Fruit fly (Drosophila melanogaster) whole organism, prepupa: ENCODE data around the gene Mst84B.

Experiments used
- Blimp-1 ChIP-seq: fragments of 200-800 bp; sonication (Bioruptor generic); optimal IDR thresholded peaks from 3 replicates; lab custom pipeline; 2017; ENCODE audit warnings: missing biosample characterization, missing genetic modification characterization, mild to moderate bottlenecking, moderate library complexity, missing genetic modification reagents
- CG10631 ChIP-seq: fragments of 200-800 bp; sonication (Bioruptor generic); optimal IDR thresholded peaks from 2 replicates; lab custom pipeline; 2016; ENCODE audit warnings: missing biosample characterization, missing genetic modification characterization
- CG10669 ChIP-seq: fragments of 200-800 bp; sonication (Bioruptor generic); optimal IDR thresholded peaks from 3 replicates; lab custom pipeline; 2018; ENCODE audit warnings: missing biosample characterization, mild to moderate bottlenecking, missing genetic modification characterization, moderate library complexity
- CG11294 ChIP-seq: fragments of 200-800 bp; sonication (Bioruptor generic); IDR thresholded peaks from 2 replicates; pipeline ENCODE4 v1.3.6; 2022; ENCODE audit warnings: missing biosample characterization, missing genetic modification characterization
- CG11902 ChIP-seq: fragments of 200-800 bp; sonication (Bioruptor generic); optimal IDR thresholded peaks from 3 replicates; lab custom pipeline; 2016; ENCODE audit warnings: missing biosample characterization, missing genetic modification characterization
- CG15336 ChIP-seq: fragments of 200-800 bp; sonication (Bioruptor generic); IDR thresholded peaks from 2 replicates; pipeline ENCODE4 v1.3.6; 2022; ENCODE audit warnings: missing biosample characterization, missing genetic modification characterization
- CG1621 ChIP-seq: fragments of 200-800 bp; sonication (Bioruptor generic); optimal IDR thresholded peaks from 3 replicates; lab custom pipeline; 2018; ENCODE audit warnings: missing biosample characterization, mild to moderate bottlenecking, missing genetic modification characterization
- CG16779 ChIP-seq: fragments of 200-800 bp; sonication (Bioruptor generic); optimal IDR thresholded peaks from 3 replicates; lab custom pipeline; 2017; ENCODE audit warnings: missing biosample characterization, mild to moderate bottlenecking, missing genetic modification characterization
- CG3032 ChIP-seq: fragments of 200-800 bp; optimal IDR thresholded peaks from 2 replicates; lab custom pipeline; 2019; ENCODE audit warnings: missing biosample characterization, mild to moderate bottlenecking, missing genetic modification characterization, moderate library complexity
- CG31627 ChIP-seq: fragments of 200-800 bp; sonication (Bioruptor generic); optimal IDR thresholded peaks from 3 replicates; lab custom pipeline; 2016; ENCODE audit warnings: missing biosample characterization, missing genetic modification characterization
- CG32006 ChIP-seq: fragments of 200-800 bp; sonication (Bioruptor generic); optimal IDR thresholded peaks from 3 replicates; lab custom pipeline; 2017; ENCODE audit warnings: missing biosample characterization, mild to moderate bottlenecking, missing genetic modification characterization
- CG34406 ChIP-seq: fragments of 200-800 bp; sonication (Bioruptor generic); optimal IDR thresholded peaks from 3 replicates; lab custom pipeline; 2016; ENCODE audit warnings: missing biosample characterization, missing genetic modification characterization
- CG3919 ChIP-seq: fragments of 200-800 bp; sonication (Bioruptor generic); optimal IDR thresholded peaks from 3 replicates; lab custom pipeline; 2016; ENCODE audit warnings: missing biosample characterization, missing genetic modification characterization
- CG4318 ChIP-seq: fragments of 200-800 bp; sonication (Bioruptor generic); optimal IDR thresholded peaks from 3 replicates; lab custom pipeline; 2017; ENCODE audit warnings: missing biosample characterization, mild to moderate bottlenecking, missing genetic modification characterization
- CG6163 ChIP-seq: fragments of 200-800 bp; sonication (Bioruptor generic); IDR thresholded peaks from 3 replicates; pipeline ENCODE4 v1.3.6; 2022; ENCODE audit warnings: missing biosample characterization, missing genetic modification characterization
- CG6808 ChIP-seq: fragments of 200-800 bp; sonication (Bioruptor generic); optimal IDR thresholded peaks from 3 replicates; lab custom pipeline; 2017; ENCODE audit warnings: missing biosample characterization, missing genetic modification characterization, mild to moderate bottlenecking, moderate library complexity, missing genetic modification reagents
- CG6854 ChIP-seq: fragments of 200-800 bp; sonication (Bioruptor generic); optimal IDR thresholded peaks from 2 replicates; lab custom pipeline; 2017; ENCODE audit warnings: missing biosample characterization, mild to moderate bottlenecking, missing genetic modification characterization
- CG7368 ChIP-seq: fragments of 200-800 bp; sonication (Bioruptor generic); optimal IDR thresholded peaks from 3 replicates; lab custom pipeline; 2016; ENCODE audit warnings: missing biosample characterization, missing genetic modification characterization
- CG8119 ChIP-seq: fragments of 200-800 bp; sonication (Bioruptor generic); IDR thresholded peaks from 3 replicates; pipeline ENCODE4 v1.3.6; 2022; ENCODE audit warnings: missing biosample characterization, missing genetic modification characterization
- CG8319 ChIP-seq: fragments of 200-800 bp; sonication (Bioruptor generic); optimal IDR thresholded peaks from 3 replicates; lab custom pipeline; 2016; ENCODE audit warnings: missing biosample characterization, missing genetic modification characterization
- CG8632 ChIP-seq: fragments of 200-800 bp; sonication (Bioruptor generic); optimal IDR thresholded peaks from 3 replicates; lab custom pipeline; 2016; ENCODE audit warnings: missing biosample characterization, missing genetic modification characterization
- CG9139 ChIP-seq: fragments of 200-800 bp; sonication (Bioruptor generic); optimal IDR thresholded peaks from 3 replicates; lab custom pipeline; 2017; ENCODE audit warnings: missing biosample characterization, mild to moderate bottlenecking, missing genetic modification characterization
- Eip75B ChIP-seq: fragments of 200-800 bp; sonication (Bioruptor generic); optimal IDR thresholded peaks from 3 replicates; lab custom pipeline; 2016; ENCODE audit warnings: missing biosample characterization, missing genetic modification characterization
- Eip93F ChIP-seq: fragments of 200-800 bp; sonication (Bioruptor generic); optimal IDR thresholded peaks from 2 replicates; lab custom pipeline; 2016; ENCODE audit warnings: missing biosample characterization, mild to moderate bottlenecking, missing genetic modification characterization
- Ets96B ChIP-seq: fragments of 200-800 bp; optimal IDR thresholded peaks from 2 replicates; lab custom pipeline; 2019; ENCODE audit warnings: missing biosample characterization, mild to moderate bottlenecking, missing genetic modification characterization, moderate library complexity
- Gug ChIP-seq: fragments of 200-800 bp; sonication (Bioruptor generic); IDR thresholded peaks from 2 replicates; pipeline ENCODE4 v1.3.6; 2022; ENCODE audit warnings: missing biosample characterization, missing genetic modification characterization
- Hr38 ChIP-seq: sonication (Bioruptor generic); optimal IDR thresholded peaks from 2 replicates; lab custom pipeline; 2016; ENCODE audit warnings: missing biosample characterization, missing genetic modification characterization
- Lpt ChIP-seq: fragments of 200-800 bp; sonication (Bioruptor generic); optimal IDR thresholded peaks from 3 replicates; lab custom pipeline; 2016; ENCODE audit warnings: missing biosample characterization, missing genetic modification characterization
- Met ChIP-seq: fragments of 200-800 bp; sonication (Bioruptor generic); optimal IDR thresholded peaks from 3 replicates; lab custom pipeline; 2016; ENCODE audit warnings: missing biosample characterization, missing genetic modification characterization
- OdsH ChIP-seq: fragments of 200-800 bp; sonication (Bioruptor generic); optimal IDR thresholded peaks from 3 replicates; lab custom pipeline; 2016; ENCODE audit warnings: missing biosample characterization, missing genetic modification characterization
- Sox102F ChIP-seq: fragments of 200-800 bp; sonication (Bioruptor generic); optimal IDR thresholded peaks from 2 replicates; lab custom pipeline; 2016; ENCODE audit warnings: missing biosample characterization, mild to moderate bottlenecking, missing genetic modification characterization
- Sox14 ChIP-seq: fragments of 200-800 bp; sonication (Bioruptor generic); optimal IDR thresholded peaks from 3 replicates; lab custom pipeline; 2016; ENCODE audit warnings: missing biosample characterization, missing genetic modification characterization
- Sox15 ChIP-seq: fragments of 200-800 bp; sonication (Bioruptor generic); optimal IDR thresholded peaks from 3 replicates; lab custom pipeline; 2016; ENCODE audit warnings: missing biosample characterization, missing genetic modification characterization
- achi ChIP-seq: fragments of 200-800 bp; sonication (Bioruptor generic); optimal IDR thresholded peaks from 3 replicates; lab custom pipeline; 2016; ENCODE audit warnings: missing biosample characterization, missing genetic modification characterization
- acj6 ChIP-seq: fragments of 200-800 bp; sonication (Bioruptor generic); optimal IDR thresholded peaks from 3 replicates; lab custom pipeline; 2016; ENCODE audit warnings: missing biosample characterization, missing genetic modification characterization
- cyc ChIP-seq: fragments of 200-800 bp; sonication (Bioruptor generic); optimal IDR thresholded peaks from 3 replicates; lab custom pipeline; 2016; ENCODE audit warnings: missing biosample characterization, missing genetic modification characterization
- dac ChIP-seq: fragments of 200-800 bp; sonication (Bioruptor generic); optimal IDR thresholded peaks from 2 replicates; lab custom pipeline; 2017; ENCODE audit warnings: missing biosample characterization, mild to moderate bottlenecking, missing genetic modification characterization
- dsx ChIP-seq: fragments of 200-800 bp; optimal IDR thresholded peaks from 3 replicates; lab custom pipeline; 2019; ENCODE audit warnings: missing biosample characterization, mild to moderate bottlenecking, missing genetic modification characterization, moderate library complexity; ENCODE audit not compliant: poor library complexity, severe bottlenecking
- eg ChIP-seq: fragments of 200-800 bp; sonication (Bioruptor generic); IDR thresholded peaks from 3 replicates; pipeline ENCODE4 v1.3.6; 2022; ENCODE audit warnings: missing biosample characterization, missing genetic modification characterization
- esn ChIP-seq: fragments of 200-800 bp; sonication (Bioruptor generic); optimal IDR thresholded peaks from 2 replicates; lab custom pipeline; 2016; ENCODE audit warnings: missing biosample characterization, mild to moderate bottlenecking, missing genetic modification characterization, moderate library complexity
- fd85E ChIP-seq: fragments of 200-800 bp; sonication (Bioruptor generic); optimal IDR thresholded peaks from 3 replicates; lab custom pipeline; 2016; ENCODE audit warnings: missing biosample characterization, missing genetic modification characterization
- fkh ChIP-seq: fragments of 200-800 bp; sonication (Bioruptor generic); optimal IDR thresholded peaks from 3 replicates; lab custom pipeline; 2017; ENCODE audit warnings: missing biosample characterization, mild to moderate bottlenecking, missing genetic modification characterization, moderate library complexity
- lz ChIP-seq: fragments of 200-800 bp; sonication (Bioruptor generic); optimal IDR thresholded peaks from 3 replicates; lab custom pipeline; 2016; ENCODE audit warnings: missing biosample characterization, missing genetic modification characterization
- net ChIP-seq: fragments of 200-800 bp; sonication (Bioruptor generic); optimal IDR thresholded peaks from 3 replicates; lab custom pipeline; 2016; ENCODE audit warnings: missing biosample characterization, missing genetic modification characterization
- pdm3 ChIP-seq: fragments of 200-800 bp; sonication (Bioruptor generic); optimal IDR thresholded peaks from 3 replicates; lab custom pipeline; 2016; ENCODE audit warnings: missing biosample characterization, missing genetic modification characterization
- spab ChIP-seq: fragments of 200-800 bp; sonication (Bioruptor generic); optimal IDR thresholded peaks from 2 replicates; lab custom pipeline; 2017; ENCODE audit warnings: missing biosample characterization, mild to moderate bottlenecking, missing genetic modification characterization, missing genetic modification reagents
- svp ChIP-seq: fragments of 200-800 bp; sonication (Bioruptor generic); peaks from one replicate; lab custom pipeline; 2016; ENCODE audit warnings: missing biosample characterization, missing genetic modification characterization
- topi ChIP-seq: fragments of 200-800 bp; sonication (Bioruptor generic); optimal IDR thresholded peaks from 3 replicates; lab custom pipeline; 2016; ENCODE audit warnings: missing biosample characterization, missing genetic modification characterization

The Mst84B gene

DNA sequence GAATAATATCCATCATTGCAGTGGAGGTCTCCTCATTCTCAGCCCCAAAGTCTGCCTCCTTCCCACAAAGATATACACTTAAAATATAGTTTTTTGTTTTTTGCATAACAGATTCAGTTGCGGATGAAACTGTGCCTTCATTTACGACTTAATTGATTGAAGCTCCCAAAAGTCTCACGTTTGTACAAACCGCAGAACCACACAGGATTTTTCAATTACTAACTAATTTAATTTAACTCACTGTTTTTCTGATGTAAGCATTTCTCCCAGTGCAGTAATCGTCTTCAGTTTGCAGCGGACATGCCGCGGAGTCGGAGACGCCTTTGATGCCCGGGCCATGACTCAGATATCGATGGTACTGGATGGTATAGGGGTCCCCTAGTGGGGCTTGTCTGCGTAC lies 37.4 kb upstream of the Mst84B start (continued):
- TF ChIP-seq CG16779 (tag; lab: Kevin White, UChicago) (peak; percentile 28), CG6808 (GFP tag; lab: Kevin White, UChicago) (peak; percentile 24), CG11294 (GFP tag; lab: Robert Waterston, UW) (no peak), CG1621 (peak; percentile 87), lz (GFP tag; lab: Kevin White, UChicago) (peak; percentile 82), net (GFP tag; lab: Kevin White, UChicago) (peak; percentile 64), CG8119 (GFP tag; lab: Robert Waterston, UW) (peak; percentile 72), Blimp-1 (GFP tag; lab: Kevin White, UChicago) (no peak), OdsH (GFP tag; lab: Kevin White, UChicago) (peak; percentile 78), eg (GFP tag; lab: Robert Waterston, UW) (no peak), spab (peak; percentile 47), CG31627 (GFP tag; lab: Kevin White, UChicago) (peak; percentile 82), Eip75B (GFP tag; lab: Kevin White, UChicago) (peak; percentile 87), CG6854 (no peak), CG10631 (peak; percentile 92), achi (GFP tag; lab: Kevin White, UChicago) (peak; percentile 84)

DNA sequence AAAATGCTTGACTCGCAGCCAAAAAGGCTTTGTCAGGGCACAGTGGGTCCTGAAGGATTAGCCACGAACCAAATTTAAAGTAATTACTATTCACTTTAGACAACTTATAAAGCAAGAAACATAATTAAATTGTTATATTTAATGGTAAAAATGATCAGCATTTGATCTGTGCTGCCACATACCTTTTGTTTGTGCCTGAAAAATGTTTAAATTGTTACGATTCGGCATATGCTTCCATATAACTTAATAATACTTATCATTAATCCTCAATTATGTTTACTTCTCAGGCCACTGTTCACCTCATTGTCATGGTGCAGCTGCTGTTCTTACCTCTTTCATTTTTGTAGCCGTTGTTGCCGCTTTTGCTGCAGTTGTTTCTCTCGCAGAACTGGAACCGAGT lies 36.7 kb upstream of the Mst84B start:
- TF ChIP-seq pdm3 (GFP tag; lab: Kevin White, UChicago): peak; percentile 32
- peak; percentile 50 for TF ChIP-seq Sox14 (GFP tag; lab: Kevin White, UChicago)
- no peak for TF ChIP-seq CG11902 (GFP tag; lab: Kevin White, UChicago)
- no peak for TF ChIP-seq CG8632 (GFP tag; lab: Kevin White, UChicago)
- TF ChIP-seq CG6808 (GFP tag; lab: Kevin White, UChicago): peak; percentile 62
- TF ChIP-seq Ets96B: peak; percentile 61
- peak; percentile 24 for TF ChIP-seq topi
- no peak for TF ChIP-seq Hr38 (GFP tag; lab: Kevin White, UChicago)
- no peak for TF ChIP-seq CG6854
- TF ChIP-seq CG7368: no peak
- TF ChIP-seq cyc (GFP tag; lab: Kevin White, UChicago): no peak
- TF ChIP-seq dsx (GFP tag; lab: Kevin White, UChicago): peak; percentile 50
- peak; percentile 22 for TF ChIP-seq esn (GFP tag; lab: Kevin White, UChicago)
- TF ChIP-seq CG10669 (GFP tag; lab: Kevin White, UChicago): peak; percentile 60
- peak; percentile 37 for TF ChIP-seq lz (GFP tag; lab: Kevin White, UChicago)
- no peak for TF ChIP-seq dac (GFP tag; lab: Kevin White, UChicago)
- no peak for TF ChIP-seq Eip75B (GFP tag; lab: Kevin White, UChicago)
- no peak for TF ChIP-seq CG6163 (GFP tag; lab: Robert Waterston, UW)
- TF ChIP-seq acj6 (GFP tag; lab: Kevin White, UChicago): peak; percentile 41
- TF ChIP-seq CG15336 (GFP tag; lab: Robert Waterston, UW): no peak
- TF ChIP-seq eg (GFP tag; lab: Robert Waterston, UW): no peak
- TF ChIP-seq CG9139: no peak
- no peak for TF ChIP-seq fkh
- TF ChIP-seq fd85E (GFP tag; lab: Kevin White, UChicago): no peak
- TF ChIP-seq CG32006: peak; percentile 43
- no peak for TF ChIP-seq CG11294 (GFP tag; lab: Robert Waterston, UW)
- peak; percentile 39 for TF ChIP-seq CG1621
- TF ChIP-seq CG3919 (GFP tag; lab: Kevin White, UChicago): peak; percentile 51
- TF ChIP-seq Sox102F (GFP tag; lab: Kevin White, UChicago): no peak
- TF ChIP-seq CG8319 (GFP tag; lab: Kevin White, UChicago): no peak
- peak; percentile 10 for TF ChIP-seq CG4318 (GFP tag; lab: Kevin White, UChicago)
- peak; percentile 13 for TF ChIP-seq net (GFP tag; lab: Kevin White, UChicago)
- peak; percentile 46 for TF ChIP-seq achi (GFP tag; lab: Kevin White, UChicago)
- peak; percentile 67 for TF ChIP-seq svp
- no peak for TF ChIP-seq CG3032 (tag; lab: Kevin White, UChicago)
- TF ChIP-seq Lpt (GFP tag; lab: Kevin White, UChicago): no peak
- no peak for TF ChIP-seq Gug (GFP tag; lab: Robert Waterston, UW)
- no peak for TF ChIP-seq Blimp-1 (GFP tag; lab: Kevin White, UChicago)
- TF ChIP-seq Met (GFP tag; lab: Kevin White, UChicago): peak; percentile 35
- no peak for TF ChIP-seq CG34406 (GFP tag; lab: Kevin White, UChicago)
- TF ChIP-seq CG8119 (GFP tag; lab: Robert Waterston, UW): peak; percentile 29; the same call in 1 of the 3 replicates
- no peak for TF ChIP-seq Eip93F (GFP tag; lab: Kevin White, UChicago)
- TF ChIP-seq CG10631: peak; percentile 44
- no peak for TF ChIP-seq Sox15 (GFP tag; lab: Kevin White, UChicago)
- TF ChIP-seq spab: peak; percentile 37
- TF ChIP-seq CG16779 (tag; lab: Kevin White, UChicago): no peak
